Worm (Caenorhabditis elegans): Measurements from ENCODE around the gene F53A2.11.

The F53A2.11 gene

ce11 chrIII:13343117-13343516 lies 20.6 kb upstream of the F53A2.11 start, which contains the start of gene ife-1:
TSS of gene ife-1 (plus strand) at chrIII:13343417.
- TF ChIP-seq F13H6.1 (tag; optimal IDR thresholded peaks at IDR 0.05) (no peak), unc-55 (GFP tag; optimal IDR thresholded peaks at IDR 0.05) (no peak), mab-5 (tag; optimal IDR thresholded peaks at IDR 0.05) (no peak), sma-9 (GFP tag; optimal IDR thresholded peaks at IDR 0.05) (no peak), sma-9 (tag; optimal IDR thresholded peaks at IDR 0.05) (no peak), ztf-11 (tag; optimal IDR thresholded peaks at IDR 0.05) (no peak), mdl-1 (tag; optimal IDR thresholded peaks at IDR 0.05) (no peak), ztf-4 (tag; optimal IDR thresholded peaks at IDR 0.05) (no peak), nhr-21 (tag; optimal IDR thresholded peaks at IDR 0.05) (no peak), elt-3 (tag; optimal IDR thresholded peaks at IDR 0.05) (no peak), nhr-25 (tag; optimal IDR thresholded peaks at IDR 0.05) (no peak), R02D3.7 (tag; optimal IDR thresholded peaks at IDR 0.05) (no peak), fos-1 (tag; optimal IDR thresholded peaks at IDR 0.05) (no peak), crh-2 (tag; optimal IDR thresholded peaks at IDR 0.05) (no peak), peb-1 (tag; optimal IDR thresholded peaks at IDR 0.05) (no peak)

- TF ChIP-seq R02D3.7 (tag; optimal IDR thresholded peaks at IDR 0.05) = no peak
- no peak for TF ChIP-seq blmp-1 (tag; optimal IDR thresholded peaks at IDR 0.05; ENCODE audit: insufficient read depth)
- no peak for TF ChIP-seq peb-1 (tag; optimal IDR thresholded peaks at IDR 0.05)
- TF ChIP-seq zag-1 (tag; optimal IDR thresholded peaks at IDR 0.05) = no peak
- TF ChIP-seq lin-39 (tag; optimal IDR thresholded peaks at IDR 0.05) = no peak
- TF ChIP-seq elt-3 (tag; optimal IDR thresholded peaks at IDR 0.05) = no peak
- no peak for TF ChIP-seq ztf-1 (GFP tag; conservative IDR thresholded peaks at IDR 0.05)
- no peak for TF ChIP-seq dmd-4 (tag; optimal IDR thresholded peaks at IDR 0.05)
- no peak for TF ChIP-seq nhr-77 (tag; optimal IDR thresholded peaks at IDR 0.05)
- no peak for TF ChIP-seq aly-2 (tag; optimal IDR thresholded peaks at IDR 0.05)
- no peak for TF ChIP-seq Y55F3AM.14 (GFP tag; optimal IDR thresholded peaks at IDR 0.05)
- TF ChIP-seq C34F6.9 (tag; optimal IDR thresholded peaks at IDR 0.05) = no peak
Measured at ce11 chrIII:13342079-13342734, 19.7 kb upstream of the F53A2.11 start, which contains the start of gene dro-1. TSS of gene dro-1 (plus strand) at chrIII:13342684.

- no peak for TF ChIP-seq lsy-2 (tag; optimal IDR thresholded peaks at IDR 0.05)
- no peak for TF ChIP-seq C34F6.9 (tag; optimal IDR thresholded peaks at IDR 0.05)
- no peak for TF ChIP-seq unc-62 (GFP tag; optimal IDR thresholded peaks at IDR 0.05)
Measured at ce11 chrIII:13341275-13341626, 18.8 kb upstream of the F53A2.11 start, which contains the start of gene nud-1. TSS of gene nud-1 (plus strand) at chrIII:13341527.

- no peak for TF ChIP-seq Y55F3AM.14 (GFP tag; optimal IDR thresholded peaks at IDR 0.05)
- peak; percentile 46 for TF ChIP-seq unc-55 (GFP tag; optimal IDR thresholded peaks at IDR 0.05)
- TF ChIP-seq gmeb-1 (tag; optimal IDR thresholded peaks at IDR 0.05) = peak; percentile 66
- no peak for TF ChIP-seq elt-1 (tag; optimal IDR thresholded peaks at IDR 0.05)
- TF ChIP-seq lsy-2 (tag; optimal IDR thresholded peaks at IDR 0.05) = peak in 1 of 2 experiments; percentile 72
- peak; percentile 68 for TF ChIP-seq lin-13 (GFP tag; optimal IDR thresholded peaks at IDR 0.05)
Measured at ce11 chrIII:13340504-13341274, 18.2 kb upstream of the F53A2.11 start.

- TF ChIP-seq unc-62 (GFP tag; optimal IDR thresholded peaks at IDR 0.05) = no peak
- no peak for TF ChIP-seq sma-9 (GFP tag; optimal IDR thresholded peaks at IDR 0.05)
- no peak for TF ChIP-seq sma-9 (tag; optimal IDR thresholded peaks at IDR 0.05)
- no peak for TF ChIP-seq ztf-11 (tag; optimal IDR thresholded peaks at IDR 0.05)
- no peak for TF ChIP-seq ztf-4 (tag; optimal IDR thresholded peaks at IDR 0.05)
- no peak for TF ChIP-seq unc-55 (GFP tag; optimal IDR thresholded peaks at IDR 0.05)
Measured at ce11 chrIII:13339672-13340071, 17.2 kb upstream of the F53A2.11 start, which contains the start of gene F53A2.3. TSS of gene F53A2.3 (minus strand) at chrIII:13339772.

ce11 chrIII:13333754-13334153 lies 11.3 kb upstream of the F53A2.11 start, which contains the start of gene sdz-20:
TSS of gene sdz-20 (plus strand) at chrIII:13334054.
- no peak for TF ChIP-seq nhr-77 (tag; optimal IDR thresholded peaks at IDR 0.05)
- TF ChIP-seq F13H6.1 (tag; optimal IDR thresholded peaks at IDR 0.05) = no peak
- no peak for TF ChIP-seq ZK546.5 (tag; optimal IDR thresholded peaks at IDR 0.05)
- no peak for TF ChIP-seq crh-2 (tag; optimal IDR thresholded peaks at IDR 0.05)
- no peak for TF ChIP-seq unc-39 (tag; optimal IDR thresholded peaks at IDR 0.05)
- TF ChIP-seq nhr-25 (tag; optimal IDR thresholded peaks at IDR 0.05) = no peak
- TF ChIP-seq blmp-1 (tag; optimal IDR thresholded peaks at IDR 0.05; ENCODE audit: insufficient read depth) = no peak
